Worm (Caenorhabditis elegans) whole organism, L1 larva: ENCODE results near the gene sel-1.

ENCODE experiments used
- C04F5.9 ChIP-seq: sonication (generic microtip); optimal IDR thresholded peaks from 2 replicates; lab custom pipeline; 2016; ENCODE audit warnings: missing genetic modification characterization, missing compliant biosample characterization
- C16A3.4 ChIP-seq: fragments of 150-350 bp; optimal IDR thresholded peaks from 2 replicates; lab custom pipeline; 2014; ENCODE audit warnings: missing biosample characterization, missing genetic modification characterization
- C34B4.2 ChIP-seq: sonication (generic microtip); optimal IDR thresholded peaks from 2 replicates; lab custom pipeline; 2017; ENCODE audit warnings: mild to moderate bottlenecking, missing genetic modification characterization, missing compliant biosample characterization
- F16B12.6 ChIP-seq: fragments of 150-350 bp; optimal IDR thresholded peaks from 2 replicates; lab custom pipeline; 2014; ENCODE audit warnings: missing biosample characterization, missing genetic modification characterization
- aha-1 ChIP-seq: fragments of 150-350 bp; optimal IDR thresholded peaks from 2 replicates; lab custom pipeline; 2014; ENCODE audit warnings: missing biosample characterization, missing genetic modification characterization
- alr-1 ChIP-seq: fragments of 200-800 bp; sonication (Bioruptor generic); optimal IDR thresholded peaks from 2 replicates; lab custom pipeline; 2018; ENCODE audit warnings: borderline replicate concordance, mild to moderate bottlenecking, missing genetic modification characterization, missing compliant biosample characterization
- aly-2 ChIP-seq: fragments of 150-350 bp; optimal IDR thresholded peaks from 2 replicates; lab custom pipeline; 2014; ENCODE audit warnings: missing biosample characterization, missing genetic modification characterization
- ama-1 ChIP-seq: fragments of 150-350 bp; optimal IDR thresholded peaks from 2 replicates; lab custom pipeline; 2014
- blmp-1 ChIP-seq: fragments of 150-350 bp; optimal IDR thresholded peaks from 2 replicates; lab custom pipeline; 2014; ENCODE audit warnings: missing biosample characterization, missing genetic modification characterization
- ceh-82 ChIP-seq, 3 experiments: fragments of 150-350 bp in 1 of 3; sonication (generic microtip) in 2 of 3; optimal IDR thresholded peaks; 2 replicates each; lab custom pipeline; 2014 to 2017; ENCODE audit warnings: missing biosample characterization in 3 of 3, missing genetic modification characterization in 3 of 3
- ceh-90 ChIP-seq: sonication (generic microtip); optimal IDR thresholded peaks from 2 replicates; lab custom pipeline; 2016; ENCODE audit warnings: missing genetic modification characterization, missing compliant biosample characterization
- dpl-1 ChIP-seq, 3 experiments: fragments of 150-350 bp in 2 of 3; sonication (generic microtip) in 1 of 3; optimal IDR thresholded peaks; 2 replicates each; lab custom pipeline; 2014 to 2017; ENCODE audit warnings: missing biosample characterization in 3 of 3, missing genetic modification characterization in 3 of 3, missing genetic modification reagents in 3 of 3
- dsc-1 ChIP-seq: sonication (generic microtip); optimal IDR thresholded peaks from 2 replicates; lab custom pipeline; 2016; ENCODE audit warnings: mild to moderate bottlenecking, missing genetic modification characterization, missing compliant biosample characterization
- efl-1 ChIP-seq, 4 experiments: fragments of 150-350 bp; optimal IDR thresholded peaks in 3 of 4; peaks in 1 of 4; 1 replicate in 1 of 4; 2 replicates in 3 of 4; lab custom pipeline; 2014; ENCODE audit warnings: missing biosample characterization in 2 of 4, missing genetic modification characterization in 2 of 4, missing genetic modification reagents in 2 of 4
- efl-3 ChIP-seq: fragments of 200-800 bp; sonication (Bioruptor generic); optimal IDR thresholded peaks from 2 replicates; lab custom pipeline; 2018; ENCODE audit warnings: mild to moderate bottlenecking, missing genetic modification characterization, missing compliant biosample characterization
- egl-13 ChIP-seq: sonication (generic microtip); optimal IDR thresholded peaks from 2 replicates; lab custom pipeline; 2016; ENCODE audit warnings: missing genotype, missing genetic modification reagents, missing genetic modification characterization, missing compliant biosample characterization
- egl-27 ChIP-seq, 2 experiments: fragments of 150-350 bp in 1 of 2; sonication (generic microtip); optimal IDR thresholded peaks; 3 replicates each; lab custom pipeline; 2017 to 2018; ENCODE audit warnings: missing biosample characterization in 2 of 2, missing genetic modification characterization in 2 of 2, missing genetic modification reagents in 2 of 2
- elt-3 ChIP-seq, 6 experiments: fragments of 150-350 bp in 1 of 6; sonication (generic microtip); optimal IDR thresholded peaks; 2 replicates each; lab custom pipeline; 2017 to 2018; ENCODE audit warnings: missing biosample characterization in 6 of 6, missing genetic modification characterization in 6 of 6, inconsistent platforms in 1 of 6
- grh-1 ChIP-seq: fragments of 200-800 bp; sonication (Bioruptor generic); IDR thresholded peaks from 2 replicates; pipeline ENCODE4 v1.3.6; 2022; ENCODE audit warnings: missing genetic modification reagents, missing genetic modification characterization, missing compliant biosample characterization
- hlh-17 ChIP-seq: fragments of 200-800 bp; sonication (Bioruptor generic); optimal IDR thresholded peaks from 2 replicates; lab custom pipeline; 2018; ENCODE audit warnings: missing genetic modification characterization, mild to moderate bottlenecking, missing compliant biosample characterization, moderate library complexity, borderline replicate concordance
- hlh-4 ChIP-seq: sonication (generic microtip); optimal IDR thresholded peaks from 2 replicates; lab custom pipeline; 2016; ENCODE audit warnings: mild to moderate bottlenecking, missing genetic modification characterization, missing compliant biosample characterization
- irx-1 ChIP-seq: sonication (generic microtip); optimal IDR thresholded peaks from 2 replicates; lab custom pipeline; 2016; ENCODE audit warnings: missing genetic modification characterization, missing compliant biosample characterization
- jun-1 ChIP-seq: fragments of 150-350 bp; optimal IDR thresholded peaks from 2 replicates; lab custom pipeline; 2014; ENCODE audit warnings: missing biosample characterization, missing genetic modification reagents, missing genetic modification characterization
- lin-13 ChIP-seq: fragments of 150-350 bp; optimal IDR thresholded peaks from 2 replicates; lab custom pipeline; 2014; ENCODE audit warnings: missing biosample characterization, missing genetic modification reagents, missing genetic modification characterization
- lin-14 ChIP-seq: fragments of 200-800 bp; sonication (Bioruptor generic); optimal IDR thresholded peaks from 2 replicates; lab custom pipeline; 2018; ENCODE audit warnings: mild to moderate bottlenecking, missing genetic modification characterization, moderate library complexity, missing compliant biosample characterization
- lin-35 ChIP-seq, 2 experiments: fragments of 150-350 bp; optimal IDR thresholded peaks; 2 replicates each; lab custom pipeline; 2014; ENCODE audit warnings: missing biosample characterization in 2 of 2, missing genetic modification characterization in 2 of 2, missing genetic modification reagents in 2 of 2
- lsy-2 ChIP-seq, 2 experiments: fragments of 150-350 bp; optimal IDR thresholded peaks; 2 replicates each; lab custom pipeline; 2014; ENCODE audit warnings: missing biosample characterization in 2 of 2, missing genetic modification characterization in 2 of 2
- mep-1 ChIP-seq: fragments of 150-350 bp; optimal IDR thresholded peaks from 2 replicates; lab custom pipeline; 2014; ENCODE audit warnings: missing biosample characterization, missing genetic modification characterization
- nhr-19 ChIP-seq: fragments of 200-800 bp; sonication (Bioruptor generic); conservative IDR thresholded peaks from 2 replicates; pipeline ENCODE4 v1.3.6; 2022; ENCODE audit warnings: missing genetic modification characterization, missing compliant biosample characterization
- nhr-20 ChIP-seq: sonication (generic microtip); optimal IDR thresholded peaks from 2 replicates; lab custom pipeline; 2016; ENCODE audit warnings: mild to moderate bottlenecking, missing genetic modification characterization, missing compliant biosample characterization
- nhr-47 ChIP-seq: sonication (generic microtip); optimal IDR thresholded peaks from 2 replicates; lab custom pipeline; 2016; ENCODE audit warnings: mild to moderate bottlenecking, missing genetic modification characterization, moderate library complexity, missing compliant biosample characterization
- nhr-71 ChIP-seq: sonication (generic microtip); optimal IDR thresholded peaks from 2 replicates; lab custom pipeline; 2016; ENCODE audit warnings: mild to moderate bottlenecking, missing genetic modification characterization, moderate library complexity, missing compliant biosample characterization
- nhr-85 ChIP-seq: sonication (generic microtip); peaks from one replicate; lab custom pipeline; 2016; ENCODE audit warnings: missing genetic modification characterization, inconsistent platforms, missing compliant biosample characterization
- nhr-90 ChIP-seq: sonication (generic microtip); optimal IDR thresholded peaks from 2 replicates; lab custom pipeline; 2016; ENCODE audit warnings: mild to moderate bottlenecking, missing genetic modification characterization, missing compliant biosample characterization; ENCODE audit not compliant: poor library complexity
- pax-3 ChIP-seq: fragments of 200-800 bp; sonication (Bioruptor generic); optimal IDR thresholded peaks from 2 replicates; lab custom pipeline; 2018; ENCODE audit warnings: mild to moderate bottlenecking, missing genetic modification characterization, moderate library complexity, missing compliant biosample characterization
- rnt-1 ChIP-seq: sonication (generic microtip); optimal IDR thresholded peaks from 2 replicates; lab custom pipeline; 2016; ENCODE audit warnings: mild to moderate bottlenecking, missing genetic modification characterization, moderate library complexity, missing compliant biosample characterization
- snu-23 ChIP-seq: sonication (generic microtip); optimal IDR thresholded peaks from 2 replicates; lab custom pipeline; 2016; ENCODE audit warnings: missing genetic modification characterization, missing compliant biosample characterization
- sup-37 ChIP-seq: fragments of 200-800 bp; sonication (Bioruptor generic); optimal IDR thresholded peaks from 2 replicates; lab custom pipeline; 2018; ENCODE audit warnings: mild to moderate bottlenecking, missing genetic modification characterization, missing compliant biosample characterization
- swsn-7 ChIP-seq: sonication (generic microtip); optimal IDR thresholded peaks from 2 replicates; lab custom pipeline; 2016; ENCODE audit warnings: missing genetic modification characterization, missing compliant biosample characterization
- tbx-2 ChIP-seq: sonication (generic microtip); optimal IDR thresholded peaks from 2 replicates; lab custom pipeline; 2016; ENCODE audit warnings: missing genetic modification characterization, missing compliant biosample characterization
- unc-130 ChIP-seq: fragments of 150-350 bp; optimal IDR thresholded peaks from 2 replicates; lab custom pipeline; 2017; ENCODE audit warnings: missing biosample characterization, missing genetic modification characterization, inconsistent platforms
- unc-30 ChIP-seq: sonication (generic microtip); optimal IDR thresholded peaks from 2 replicates; lab custom pipeline; 2017; ENCODE audit warnings: missing biosample characterization, missing genetic modification characterization
- zip-4 ChIP-seq: fragments of 200-800 bp; sonication (Bioruptor generic); optimal IDR thresholded peaks from 2 replicates; lab custom pipeline; 2018; ENCODE audit warnings: mild to moderate bottlenecking, missing genetic modification characterization, moderate library complexity, missing compliant biosample characterization
- ztf-11 ChIP-seq, 2 experiments: sonication (generic microtip); optimal IDR thresholded peaks; 2 replicates each; lab custom pipeline; 2016 to 2017; ENCODE audit warnings: missing genetic modification characterization in 2 of 2, missing biosample characterization in 1 of 2, missing compliant biosample characterization in 1 of 2
- ztf-4 ChIP-seq: fragments of 150-350 bp; optimal IDR thresholded peaks from 2 replicates; lab custom pipeline; 2014; ENCODE audit warnings: missing biosample characterization, missing genetic modification characterization

The sel-1 gene

ce11 chrV:12550755-12551154 lies 9.8 kb upstream of the sel-1 start (continued):
- no peak for TF ChIP-seq egl-13 (tag; lab: Kevin White, UChicago)
- TF ChIP-seq ama-1 (lab: Kevin White, UChicago) = no peak
- no peak for TF ChIP-seq ceh-90 (tag; lab: Kevin White, UChicago)
- TF ChIP-seq zip-4 (GFP tag; lab: Kevin White, UChicago) = no peak
- TF ChIP-seq unc-130 (tag; lab: Kevin White, UChicago) = no peak
- no peak for TF ChIP-seq lsy-2 (tag; optimal IDR thresholded peaks at IDR 0.05; lab: Kevin White, UChicago)
- no peak for TF ChIP-seq aha-1 (tag; lab: Kevin White, UChicago)
- TF ChIP-seq nhr-90 = no peak
- no peak for TF ChIP-seq efl-3 (GFP tag; lab: Kevin White, UChicago)
- TF ChIP-seq hlh-4 (tag; lab: Kevin White, UChicago) = no peak
- TF ChIP-seq sup-37 = no peak
- no peak for TF ChIP-seq C34B4.2 (tag; lab: Kevin White, UChicago)
- no peak for TF ChIP-seq alr-1 (tag; lab: Kevin White, UChicago)
- no peak for TF ChIP-seq irx-1 (tag; lab: Kevin White, UChicago)
- TF ChIP-seq pax-3 = peak; percentile 43
- TF ChIP-seq unc-30 (tag; lab: Kevin White, UChicago) = no peak
- peak; percentile 70 for TF ChIP-seq blmp-1 (tag; lab: Kevin White, UChicago)
- TF ChIP-seq egl-27 (tag; optimal IDR thresholded peaks at IDR 0.05; lab: Kevin White, UChicago) = no peak
- TF ChIP-seq ztf-11 (tag; optimal IDR thresholded peaks at IDR 0.05; lab: Kevin White, UChicago) = no peak
- TF ChIP-seq lin-13 (GFP tag; lab: Kevin White, UChicago) = no peak
- TF ChIP-seq dsc-1 (tag; lab: Kevin White, UChicago) = peak; percentile 86
- TF ChIP-seq rnt-1 = no peak
- no peak for TF ChIP-seq C04F5.9
- peak in 1 of 6 experiments; percentile 12 for TF ChIP-seq elt-3 (tag; optimal IDR thresholded peaks at IDR 0.05; lab: Kevin White, UChicago)

- TF ChIP-seq efl-1 (optimal IDR thresholded peaks at IDR 0.05; lab: Kevin White, UChicago) = no peak
- TF ChIP-seq efl-1 (GFP tag; optimal IDR thresholded peaks at IDR 0.05 in 1 of 2; lab: Kevin White, UChicago) = peak in 1 of 2 experiments; percentile 91
- TF ChIP-seq C16A3.4 (tag; lab: Kevin White, UChicago) = peak; percentile 41
- TF ChIP-seq hlh-4 (tag; lab: Kevin White, UChicago) = no peak
- no peak for TF ChIP-seq zip-4 (GFP tag; lab: Kevin White, UChicago)
- TF ChIP-seq nhr-19 (GFP tag; lab: Robert Waterston, UW) = peak; percentile 35
- peak; percentile 38 for TF ChIP-seq ztf-4 (tag; lab: Kevin White, UChicago)
- no peak for TF ChIP-seq swsn-7 (tag; lab: Kevin White, UChicago)
- TF ChIP-seq F16B12.6 (tag; lab: Kevin White, UChicago) = no peak
- peak; percentile 85 for TF ChIP-seq unc-130 (tag; lab: Kevin White, UChicago)
- peak; percentile 14 for TF ChIP-seq mep-1 (tag; lab: Kevin White, UChicago)
- TF ChIP-seq nhr-71 (tag; lab: Kevin White, UChicago) = peak; percentile 67
- no peak for TF ChIP-seq ceh-82 (tag; optimal IDR thresholded peaks at IDR 0.05; lab: Kevin White, UChicago)
- TF ChIP-seq efl-3 (GFP tag; lab: Kevin White, UChicago) = no peak
- peak; percentile 28 for TF ChIP-seq tbx-2
- TF ChIP-seq nhr-47 (tag; lab: Kevin White, UChicago) = peak; percentile 31
- TF ChIP-seq lin-35 (GFP tag; optimal IDR thresholded peaks at IDR 0.05; lab: Kevin White, UChicago) = peak in 1 of 2 experiments; percentile 20
- peak in 1 of 3 experiments; percentile 5 for TF ChIP-seq dpl-1 (GFP tag; optimal IDR thresholded peaks at IDR 0.05; lab: Kevin White, UChicago)
- TF ChIP-seq blmp-1 (tag; lab: Kevin White, UChicago) = peak; percentile 40
- no peak for TF ChIP-seq irx-1 (tag; lab: Kevin White, UChicago)
- peak; percentile 21 for TF ChIP-seq dsc-1 (tag; lab: Kevin White, UChicago)
- TF ChIP-seq unc-30 (tag; lab: Kevin White, UChicago) = no peak
- TF ChIP-seq nhr-90 = peak; percentile 49
- TF ChIP-seq hlh-17 (GFP tag; lab: Kevin White, UChicago) = no peak
- peak; percentile 37 for TF ChIP-seq lin-14 (GFP tag; lab: Kevin White, UChicago)
- peak; percentile 81 for TF ChIP-seq aly-2 (tag; lab: Kevin White, UChicago)
- peak; percentile 41 for TF ChIP-seq nhr-20 (tag; lab: Kevin White, UChicago)
- TF ChIP-seq snu-23 (GFP tag; lab: Kevin White, UChicago) = peak; percentile 20
- peak; percentile 31 for TF ChIP-seq jun-1 (tag; lab: Kevin White, UChicago)
- TF ChIP-seq grh-1 (GFP tag; lab: Robert Waterston, UW) = peak; percentile 63; the same call in 1 of the 2 replicates
- peak in 5 of 6 experiments; percentile 34 to 72 (median 55) for TF ChIP-seq elt-3 (tag; optimal IDR thresholded peaks at IDR 0.05; lab: Kevin White, UChicago)
- TF ChIP-seq ama-1 (lab: Kevin White, UChicago) = peak; percentile 92
- peak in 1 of 2 experiments; percentile 58 for TF ChIP-seq lsy-2 (tag; optimal IDR thresholded peaks at IDR 0.05; lab: Kevin White, UChicago)
- TF ChIP-seq pax-3 = peak; percentile 55
- peak; percentile 94 for TF ChIP-seq nhr-85 (tag; lab: Kevin White, UChicago)
These were observed 8.7 kb upstream of the sel-1 start for ce11 chrV:12551638-12552478.
